Worm (Caenorhabditis elegans) whole organism, late embryonic: ENCODE results near the gene dao-2.

Source experiments
- F13H6.1 ChIP-seq: sonication (generic microtip); optimal IDR thresholded peaks from 2 replicates; lab custom pipeline; 2016; ENCODE audit warnings: missing genetic modification characterization, missing compliant biosample characterization
- ceh-48 ChIP-seq: sonication (generic microtip); optimal IDR thresholded peaks from 2 replicates; lab custom pipeline; 2016; ENCODE audit warnings: missing genetic modification characterization, inconsistent platforms, missing compliant biosample characterization
- ceh-9 ChIP-seq: sonication (generic microtip); optimal IDR thresholded peaks from 2 replicates; lab custom pipeline; 2016; ENCODE audit warnings: mild to moderate bottlenecking, missing genetic modification characterization, inconsistent platforms, missing compliant biosample characterization
- fax-1 ChIP-seq: sonication (generic microtip); optimal IDR thresholded peaks from 2 replicates; lab custom pipeline; 2016; ENCODE audit warnings: missing genotype, missing genetic modification characterization, missing compliant biosample characterization
- hlh-6 ChIP-seq: sonication (generic microtip); optimal IDR thresholded peaks from 2 replicates; lab custom pipeline; 2016; ENCODE audit warnings: missing genotype, missing genetic modification characterization, missing compliant biosample characterization
- lin-11 ChIP-seq: fragments of 200-800 bp; sonication (Bioruptor generic); optimal IDR thresholded peaks from 2 replicates; lab custom pipeline; 2018; ENCODE audit warnings: mild to moderate bottlenecking, missing genetic modification characterization, missing compliant biosample characterization
- pat-9 ChIP-seq: fragments of 200-800 bp; sonication (Bioruptor generic); optimal IDR thresholded peaks from 2 replicates; lab custom pipeline; 2018; ENCODE audit warnings: mild to moderate bottlenecking, missing genetic modification characterization, moderate library complexity, missing compliant biosample characterization
- pha-4 ChIP-seq: fragments of 150-350 bp; optimal IDR thresholded peaks from 2 replicates; lab custom pipeline; 2018; ENCODE audit warnings: missing biosample characterization, missing genetic modification reagents, missing genetic modification characterization
- pros-1 ChIP-seq: fragments of 150-350 bp; optimal IDR thresholded peaks from 2 replicates; lab custom pipeline; 2014; ENCODE audit warnings: missing biosample characterization, missing genetic modification reagents, missing genetic modification characterization
- tbx-2 ChIP-seq: sonication (generic microtip); optimal IDR thresholded peaks from 2 replicates; lab custom pipeline; 2016; ENCODE audit warnings: missing genetic modification characterization, missing compliant biosample characterization
- unc-55 ChIP-seq: sonication (generic microtip); optimal IDR thresholded peaks from 2 replicates; lab custom pipeline; 2017; ENCODE audit warnings: missing biosample characterization, missing genetic modification reagents, missing genetic modification characterization

- no peak for TF ChIP-seq ceh-9
- TF ChIP-seq pros-1, result no peak
- TF ChIP-seq hlh-6 (tag; lab: Kevin White, UChicago), result no peak
- no peak for TF ChIP-seq lin-11 (tag; lab: Kevin White, UChicago)
- no peak for TF ChIP-seq pha-4 (tag; lab: Kevin White, UChicago)
- no peak for TF ChIP-seq unc-55 (GFP tag; lab: Kevin White, UChicago)
- TF ChIP-seq pat-9 (tag; lab: Kevin White, UChicago), result no peak
- TF ChIP-seq ceh-48 (tag; lab: Kevin White, UChicago), result no peak
- no peak for TF ChIP-seq fax-1 (tag; lab: Kevin White, UChicago)
- peak; percentile 32 for TF ChIP-seq tbx-2 (tag; lab: Kevin White, UChicago)
- TF ChIP-seq F13H6.1, result no peak
Measured at ce11 chrII:4579920-4580474, 17.2 kb downstream of the dao-2 start.
